Fruit fly (Drosophila melanogaster) whole organism, wandering third instar larva: ENCODE data around the gene CG4338.

Source experiments
- HLH106 ChIP-seq: fragments of 200-800 bp; optimal IDR thresholded peaks from 3 replicates; lab custom pipeline; 2019; ENCODE audit warnings: missing biosample characterization, mild to moderate bottlenecking, missing genetic modification characterization, moderate library complexity
- Hr78 ChIP-seq: fragments of >200 bp; optimal IDR thresholded peaks from 2 replicates; lab custom pipeline; 2017; ENCODE audit warnings: missing biosample characterization, missing genetic modification characterization
- Vsx2 ChIP-seq: fragments of 200-300, 225-300 bp; sonication (Bioruptor generic); optimal IDR thresholded peaks from 2 replicates; lab custom pipeline; 2018; ENCODE audit warnings: missing biosample characterization, missing genetic modification characterization; ENCODE audit not compliant: partially characterized antibody
- fru ChIP-seq: fragments of 200-800 bp; sonication (Bioruptor generic); optimal IDR thresholded peaks from 3 replicates; lab custom pipeline; 2016; ENCODE audit warnings: missing biosample characterization, mild to moderate bottlenecking, missing genetic modification characterization
- lola ChIP-seq: fragments of >200 bp; optimal IDR thresholded peaks from 2 replicates; lab custom pipeline; 2017; ENCODE audit warnings: missing biosample characterization, missing genetic modification characterization
- usp ChIP-seq: fragments of >200 bp; optimal IDR thresholded peaks from 2 replicates; lab custom pipeline; 2017; ENCODE audit warnings: missing biosample characterization, missing genetic modification characterization

- TF ChIP-seq lola (GFP tag; lab: Kevin White, UChicago) (no peak), fru (GFP tag; lab: Kevin White, UChicago) (no peak), Hr78 (GFP tag; lab: Kevin White, UChicago) (no peak), HLH106 (tag; lab: Kevin White, UChicago) (no peak), Vsx2 (GFP tag; lab: Kevin White, UChicago) (no peak), usp (no peak)
Measured at dm6 chr3R:15282326-15282725, 7.0 kb downstream of the CG4338 start.
